Worm (Caenorhabditis elegans): ENCODE data around the gene unc-49.

The unc-49 gene

ce11 chrIII:10534191-10534590, 13.6 kb downstream of the unc-49 start:
- TF ChIP-seq elt-1 (tag; optimal IDR thresholded peaks at IDR 0.05) (no peak), pha-4 (tag; optimal IDR thresholded peaks at IDR 0.05) (no peak), R02D3.7 (tag; optimal IDR thresholded peaks at IDR 0.05) (no peak), nhr-25 (tag; optimal IDR thresholded peaks at IDR 0.05) (peak; percentile 51), unc-39 (tag; optimal IDR thresholded peaks at IDR 0.05) (no peak), snpc-4 (tag; optimal IDR thresholded peaks at IDR 0.05) (no peak), nhr-67 (tag; optimal IDR thresholded peaks at IDR 0.05) (no peak), lsy-12 (tag; optimal IDR thresholded peaks at IDR 0.05) (peak; percentile 55), tbx-2 (tag; optimal IDR thresholded peaks at IDR 0.05) (no peak), ztf-4 (tag; optimal IDR thresholded peaks at IDR 0.05) (no peak), ceh-16 (tag; optimal IDR thresholded peaks at IDR 0.05) (no peak), nhr-237 (tag; optimal IDR thresholded peaks at IDR 0.05) (no peak), fkh-10 (GFP tag; optimal IDR thresholded peaks at IDR 0.05) (no peak), egl-5 (tag; optimal IDR thresholded peaks at IDR 0.05) (no peak), elt-3 (tag; optimal IDR thresholded peaks at IDR 0.05) (peak in 1 of 3 experiments; percentile 67), eor-1 (tag; optimal IDR thresholded peaks at IDR 0.05) (no peak), hmg-11 (tag; optimal IDR thresholded peaks at IDR 0.05) (no peak), nhr-11 (tag; optimal IDR thresholded peaks at IDR 0.05) (no peak), nhr-23 (tag; optimal IDR thresholded peaks at IDR 0.05) (peak; percentile 71), jun-1 (tag; optimal IDR thresholded peaks at IDR 0.05) (no peak), fos-1 (tag; optimal IDR thresholded peaks at IDR 0.05) (no peak), elt-2 (tag; optimal IDR thresholded peaks at IDR 0.05) (peak; percentile 96), ceh-82 (tag; optimal IDR thresholded peaks at IDR 0.05) (no peak), nhr-43 (tag; optimal IDR thresholded peaks at IDR 0.05; ENCODE audit: poor library complexity, severe bottlenecking) (peak; percentile 84), ceh-9 (tag; optimal IDR thresholded peaks at IDR 0.05) (no peak), lin-39 (tag; optimal IDR thresholded peaks at IDR 0.05) (no peak), ztf-11 (tag; optimal IDR thresholded peaks at IDR 0.05) (no peak), mdl-1 (tag; optimal IDR thresholded peaks at IDR 0.05) (peak; percentile 56), nhr-76 (tag; optimal IDR thresholded peaks at IDR 0.05) (no peak), nhr-28 (tag; optimal IDR thresholded peaks at IDR 0.05) (no peak), egl-27 (tag; optimal IDR thresholded peaks at IDR 0.05) (no peak), nhr-12 (tag; optimal IDR thresholded peaks at IDR 0.05) (no peak), ceh-28 (tag; optimal IDR thresholded peaks at IDR 0.05) (no peak), ZK546.5 (tag; optimal IDR thresholded peaks at IDR 0.05) (no peak), zag-1 (tag; optimal IDR thresholded peaks at IDR 0.05) (no peak), skn-1 (tag; optimal IDR thresholded peaks at IDR 0.05) (no peak), nfya-1 (tag; optimal IDR thresholded peaks at IDR 0.05; ENCODE audit: insufficient read depth) (peak; percentile 35), pqm-1 (tag; optimal IDR thresholded peaks at IDR 0.05) (peak; percentile 6), fkh-2 (tag; optimal IDR thresholded peaks at IDR 0.05) (no peak), mml-1 (tag; optimal IDR thresholded peaks at IDR 0.05) (no peak), daf-12 (tag; optimal IDR thresholded peaks at IDR 0.05) (no peak), aly-2 (tag; optimal IDR thresholded peaks at IDR 0.05) (no peak), sea-2 (GFP tag; optimal IDR thresholded peaks at IDR 0.05) (no peak), unc-62 (GFP tag; optimal IDR thresholded peaks at IDR 0.05) (no peak), nhr-77 (tag; optimal IDR thresholded peaks at IDR 0.05) (no peak), ama-1 (optimal IDR thresholded peaks at IDR 0.05) (peak; percentile 64), lin-15B (tag; optimal IDR thresholded peaks at IDR 0.05) (no peak)

DNA sequence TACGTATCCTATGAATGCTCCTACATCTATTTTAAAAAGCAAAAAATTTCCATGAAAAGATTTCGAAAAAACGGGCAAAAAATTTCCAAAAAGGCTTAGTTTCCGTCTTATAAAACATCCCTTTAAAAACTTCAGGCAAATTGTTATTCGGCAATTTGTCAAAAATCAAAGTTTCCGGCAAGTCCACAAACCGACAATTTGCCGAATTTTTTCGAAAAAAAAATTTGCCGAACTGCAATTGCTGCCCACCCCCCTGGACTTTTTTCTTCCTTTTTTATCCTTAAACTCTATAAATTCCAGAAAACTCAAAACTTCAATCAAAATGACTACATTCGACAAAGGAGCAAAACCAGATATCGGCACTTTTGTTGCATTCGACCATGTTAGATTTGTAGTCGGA, 14.7 kb downstream of the unc-49 start, which contains the start of gene hpd-1:
Gene hpd-1, plus strand, starts transcription at position 301 of the 400 bp plus-strand sequence.
- TF ChIP-seq lsy-12 (tag; optimal IDR thresholded peaks at IDR 0.05) = no peak

All from whole organism, L3 larva.